Worm (Caenorhabditis elegans) whole organism, L4/young adult: ENCODE data around the gene marc-1.

Experiments used
- dao-5 ChIP-seq: sonication (generic microtip); optimal IDR thresholded peaks from 2 replicates; lab custom pipeline; 2016; ENCODE audit warnings: missing genotype, missing genetic modification characterization, moderate library complexity, missing compliant biosample characterization
- him-1 ChIP-seq: sonication (generic microtip); optimal IDR thresholded peaks from 2 replicates; lab custom pipeline; 2016; ENCODE audit warnings: missing genotype, missing genetic modification reagents, missing genetic modification characterization, missing compliant biosample characterization

DNA sequence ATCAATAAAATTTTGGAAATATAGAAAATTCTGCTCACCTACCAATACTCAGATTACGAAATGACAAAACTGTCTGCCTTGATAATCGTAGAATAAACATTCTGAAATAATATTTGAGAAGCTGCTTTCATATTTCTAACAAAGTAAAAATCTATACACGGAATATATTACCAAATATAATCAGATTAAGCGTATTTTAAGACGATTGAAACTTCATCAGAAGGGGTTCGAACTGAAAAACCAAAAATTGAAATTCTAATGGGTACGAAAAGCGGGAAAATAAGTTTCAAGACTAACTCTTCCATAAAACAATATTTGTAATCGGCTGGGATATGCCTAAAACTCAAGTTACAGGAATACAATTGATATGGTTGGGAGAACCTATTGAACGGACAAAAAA is 39.9 kb downstream of the marc-1 start, which contains the start of gene F46B6.4:
- TF ChIP-seq dao-5 (tag; lab: Kevin White, UChicago): no peak
- TF ChIP-seq him-1 (tag; lab: Kevin White, UChicago): no peak
